Fruit fly (Drosophila melanogaster) whole organism, larva: ENCODE results near the gene Fmr1.

ENCODE experiments used
- noc ChIP-seq: fragments of 200-800 bp; sonication (Bioruptor generic); optimal IDR thresholded peaks from 3 replicates; lab custom pipeline; 2019; ENCODE audit warnings: missing biosample characterization, mild to moderate bottlenecking, missing genetic modification characterization, moderate library complexity

The Fmr1 gene

dm6 chr3R:10133419-10134340 lies 23.8 kb upstream of the Fmr1 start:
- no peak for TF ChIP-seq noc (tag; lab: Kevin White, UChicago)

dm6 chr3R:10132906-10133416 lies 23.0 kb upstream of the Fmr1 start:
- TF ChIP-seq noc (tag; lab: Kevin White, UChicago): peak; percentile 22

- TF ChIP-seq noc (tag; lab: Kevin White, UChicago): no peak
Measured at dm6 chr3R:10130975-10131529, 21.1 kb upstream of the Fmr1 start.

- TF ChIP-seq noc (tag; lab: Kevin White, UChicago): peak; percentile 72
Measured at dm6 chr3R:10130091-10130490, 20.2 kb upstream of the Fmr1 start.

DNA sequence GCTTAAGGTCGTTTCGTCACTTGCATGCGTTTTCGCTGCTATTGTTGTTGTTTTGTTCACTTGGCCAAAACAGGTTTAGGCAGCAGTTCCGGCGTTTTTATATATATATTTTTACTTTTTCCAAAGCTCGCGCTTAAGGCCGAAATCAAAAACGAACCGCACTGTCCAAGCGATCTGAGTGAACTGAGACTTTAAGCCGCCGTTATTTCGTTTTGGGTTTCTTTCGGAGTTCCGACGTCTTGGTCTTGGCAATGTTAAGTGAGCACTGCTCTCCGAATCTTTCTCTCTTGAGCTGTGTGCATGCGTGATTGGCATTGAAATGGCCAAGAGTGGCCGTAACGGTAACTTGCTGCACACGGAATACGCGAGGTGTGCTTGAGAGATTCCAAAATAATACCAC lies 15.6 kb upstream of the Fmr1 start, which contains the start of gene knk:
TSS of gene knk (minus strand) at position 188 of the 400 bp plus-strand sequence.
- TF ChIP-seq noc (tag; lab: Kevin White, UChicago): no peak

- TF ChIP-seq noc (tag; lab: Kevin White, UChicago): no peak
Measured at dm6 chr3R:10124764-10125163, 14.8 kb upstream of the Fmr1 start.

- TF ChIP-seq noc (tag; lab: Kevin White, UChicago): no peak
Measured at dm6 chr3R:10121266-10121904, 11.5 kb upstream of the Fmr1 start, which contains the start of the genes gammaSnap2 and ATPsynepsilonL. TSS of gene gammaSnap2 (minus strand) at chr3R:10121400. TSS of gene ATPsynepsilonL (plus strand) at chr3R:10121773.

- peak; percentile 87 for TF ChIP-seq noc (tag; lab: Kevin White, UChicago)
Measured at dm6 chr3R:10119592-10119991, 9.7 kb upstream of the Fmr1 start.

dm6 chr3R:10115797-10116196 lies 5.9 kb upstream of the Fmr1 start:
- no peak for TF ChIP-seq noc (tag; lab: Kevin White, UChicago)

- peak; percentile 55 for TF ChIP-seq noc (tag; lab: Kevin White, UChicago)
Measured at dm6 chr3R:10114915-10115534, 5.1 kb upstream of the Fmr1 start.

- TF ChIP-seq noc (tag; lab: Kevin White, UChicago): no peak
Measured at dm6 chr3R:10113746-10114145, 3.8 kb upstream of the Fmr1 start.

- TF ChIP-seq noc (tag; lab: Kevin White, UChicago): no peak
Measured at dm6 chr3R:10112195-10112594, 2.3 kb upstream of the Fmr1 start, which contains the start of gene CAH7. TSS of gene CAH7 (plus strand) at chr3R:10112237.

DNA sequence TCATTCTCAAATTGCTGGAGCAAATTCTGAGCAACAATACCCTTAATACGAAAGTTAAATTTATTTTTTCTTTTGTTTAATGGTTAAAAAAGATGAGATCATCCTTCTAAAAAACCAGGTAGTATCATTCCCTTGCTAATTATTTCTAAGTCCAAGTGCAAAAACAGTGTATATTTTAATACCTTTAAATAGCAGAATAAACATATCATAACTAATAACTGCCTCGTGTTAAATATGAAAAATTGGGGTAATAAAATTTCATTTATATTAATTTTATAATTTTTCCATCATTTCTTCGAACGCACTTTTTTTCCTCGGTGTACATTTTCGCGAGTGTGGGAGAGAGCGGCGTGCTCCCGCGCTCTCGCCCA lies 1.9 kb upstream of the Fmr1 start:
- no peak for TF ChIP-seq noc (tag; lab: Kevin White, UChicago)

DNA sequence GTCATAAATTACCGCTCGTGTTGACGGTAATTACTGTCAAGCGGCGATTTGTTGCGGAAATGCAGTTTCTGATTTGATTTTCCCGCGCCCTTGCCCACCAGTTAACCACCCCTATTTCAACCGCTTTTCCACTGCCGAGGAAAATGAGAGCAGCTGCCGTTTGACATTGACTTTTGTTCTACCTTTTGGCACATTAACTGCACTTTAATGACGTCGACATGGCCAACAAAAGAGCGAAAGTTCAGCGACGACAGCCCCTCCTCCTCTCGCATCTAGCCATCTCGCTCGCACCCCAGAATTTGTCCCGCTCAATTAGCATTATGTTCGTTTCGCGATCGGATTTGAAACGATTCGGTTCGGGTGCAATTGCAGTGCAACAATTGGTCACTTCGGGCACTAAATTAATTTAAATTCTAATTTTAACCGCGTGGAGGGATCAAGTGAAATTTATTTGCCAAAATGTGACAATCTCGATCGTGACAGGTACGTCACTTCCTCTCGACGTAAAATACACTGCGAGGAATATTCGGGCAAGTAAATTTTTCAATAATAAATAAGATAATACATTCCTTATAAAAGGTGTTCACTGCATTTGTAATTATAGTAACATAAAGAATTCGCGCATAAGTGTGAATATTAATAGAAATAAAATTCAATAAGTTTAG lies 1.4 kb upstream of the Fmr1 start:
- TF ChIP-seq noc (tag; lab: Kevin White, UChicago): no peak
